Worm (Caenorhabditis elegans): ENCODE results near the gene gtf-2E1.

gtf-2E1 gene

ce11 chrIV:17285263-17285662, 30.2 kb downstream of the gtf-2E1 start:
- TF ChIP-seq lsy-2 (tag; optimal IDR thresholded peaks at IDR 0.05) (peak in 1 of 2 experiments; percentile 52), dve-1 (tag; optimal IDR thresholded peaks at IDR 0.05; ENCODE audit: insufficient read depth) (peak; percentile 11), dmd-6 (GFP tag; IDR thresholded peaks at IDR 0.05) (0 out of 2 replicates have a peak, but pooled peaks have one; percentile 25), snpc-1.2 (GFP tag; IDR thresholded peaks at IDR 0.05) (0 out of 2 replicates have a peak, but pooled peaks have one; percentile 34), lir-3 (tag; optimal IDR thresholded peaks at IDR 0.05) (no peak), aha-1 (tag) (no peak), mep-1 (tag; optimal IDR thresholded peaks at IDR 0.05) (peak; percentile 12), ztf-7 (tag; optimal IDR thresholded peaks at IDR 0.05) (no peak), tra-1 (GFP tag; IDR thresholded peaks at IDR 0.05) (no peak), hif-1 (tag; optimal IDR thresholded peaks at IDR 0.05) (peak in 1 of 2 experiments; percentile 26), ctbp-1 (GFP tag; IDR thresholded peaks at IDR 0.05) (peak; percentile 63; the same call in 1 of the 2 replicates), Y75B8A.6 (GFP tag; IDR thresholded peaks at IDR 0.05) (0 out of 2 replicates have a peak, but pooled peaks have one; percentile 20), ceh-20 (GFP tag; IDR thresholded peaks at IDR 0.05) (peak; percentile 39; the same call in 1 of the 2 replicates), zip-11 (GFP tag; IDR thresholded peaks at IDR 0.05) (no peak), rbr-2 (tag; optimal IDR thresholded peaks at IDR 0.05) (peak; percentile 7), mes-2 (tag; optimal IDR thresholded peaks at IDR 0.05; ENCODE audit: poor library complexity, severe bottlenecking) (peak; percentile 42), mdl-1 (tag; optimal IDR thresholded peaks at IDR 0.05) (peak in 1 of 2 experiments; percentile 3), nhr-76 (tag; optimal IDR thresholded peaks at IDR 0.05) (no peak), unc-62 (GFP tag; optimal IDR thresholded peaks at IDR 0.05 in 1 of 2) (peak in 1 of 2 experiments; percentile 49), unc-62 (tag; optimal IDR thresholded peaks at IDR 0.05) (no peak), F44E2.7 (GFP tag; IDR thresholded peaks at IDR 0.05) (no peak), lim-7 (GFP tag; IDR thresholded peaks at IDR 0.05) (no peak)

ce11 chrIV:17287908-17288675, 33.0 kb downstream of the gtf-2E1 start, which contains the start of gene zipt-7.1:
zipt-7.1 (minus strand) TSS chrIV:17288139.
- TF ChIP-seq madf-5 (GFP tag; IDR thresholded peaks at IDR 0.05) (no peak), F10B5.3 (tag; optimal IDR thresholded peaks at IDR 0.05) (no peak), Y105C5A.15 (GFP tag; IDR thresholded peaks at IDR 0.05) (no peak), snpc-1.2 (GFP tag; IDR thresholded peaks at IDR 0.05) (no peak), lin-38 (GFP tag; IDR thresholded peaks at IDR 0.05) (0 out of 2 replicates have a peak, but pooled peaks have one; percentile 10), lin-29 (GFP tag; IDR thresholded peaks at IDR 0.05) (no peak), aly-2 (tag; optimal IDR thresholded peaks at IDR 0.05) (no peak), unc-62 (GFP tag; optimal IDR thresholded peaks at IDR 0.05 in 1 of 2) (no peak), unc-62 (tag; optimal IDR thresholded peaks at IDR 0.05) (no peak), mep-1 (tag; optimal IDR thresholded peaks at IDR 0.05) (no peak), R02D3.7 (tag; optimal IDR thresholded peaks at IDR 0.05) (no peak), lin-39 (tag; optimal IDR thresholded peaks at IDR 0.05) (no peak), saeg-2 (GFP tag; IDR thresholded peaks at IDR 0.05) (no peak), D1046.2 (GFP tag; IDR thresholded peaks at IDR 0.05) (no peak), zip-2 (tag; optimal IDR thresholded peaks at IDR 0.05) (no peak), ztf-7 (tag; optimal IDR thresholded peaks at IDR 0.05) (peak; percentile 48), gei-8 (GFP tag; optimal IDR thresholded peaks at IDR 0.05) (no peak), dve-1 (tag; optimal IDR thresholded peaks at IDR 0.05; ENCODE audit: insufficient read depth) (peak; percentile 0), tra-1 (GFP tag; IDR thresholded peaks at IDR 0.05) (no peak), sdz-12 (GFP tag; optimal IDR thresholded peaks at IDR 0.05) (no peak), nhr-102 (tag; optimal IDR thresholded peaks at IDR 0.05) (no peak), Y75B8A.6 (GFP tag; IDR thresholded peaks at IDR 0.05) (no peak), hlh-30 (tag; optimal IDR thresholded peaks at IDR 0.05; ENCODE audit: insufficient read depth) (no peak), dpl-1 (GFP tag; optimal IDR thresholded peaks at IDR 0.05) (no peak)

Measured in whole organism, L4 larva.